Worm (Caenorhabditis elegans): ENCODE measurements around the gene W01B6.5.

ce11 chrIV:10090358-10090757 lies 14.4 kb downstream of the W01B6.5 start, which contains the start of gene ttbk-5:
- TF ChIP-seq unc-39 (tag; optimal IDR thresholded peaks at IDR 0.05) (no peak), zag-1 (tag; optimal IDR thresholded peaks at IDR 0.05) (no peak), nhr-76 (tag; optimal IDR thresholded peaks at IDR 0.05) (no peak), F10B5.3 (tag; optimal IDR thresholded peaks at IDR 0.05) (no peak), mes-2 (tag; optimal IDR thresholded peaks at IDR 0.05; ENCODE audit: poor library complexity, severe bottlenecking) (no peak), F49E8.2 (tag; optimal IDR thresholded peaks at IDR 0.05; ENCODE audit: borderline replicate concordance) (no peak)
